Fruit fly (Drosophila melanogaster) whole organism, adult: ENCODE results near the gene Mst36Fb.

ENCODE experiments used
- CG11617 ChIP-seq: fragments of 200-800 bp; sonication (Bioruptor generic); optimal IDR thresholded peaks from 2 replicates; lab custom pipeline; 2017; ENCODE audit warnings: mild to moderate bottlenecking, missing biosample characterization, missing genetic modification reagents, missing genetic modification characterization
- CG14711 ChIP-seq: fragments of 200-800 bp; sonication (Bioruptor generic); optimal IDR thresholded peaks from 2 replicates; lab custom pipeline; 2018; ENCODE audit warnings: missing biosample characterization, mild to moderate bottlenecking, missing genetic modification characterization, moderate library complexity
- CG1620 ChIP-seq: fragments of 200-800 bp; sonication (Bioruptor generic); optimal IDR thresholded peaks from 2 replicates; lab custom pipeline; 2016; ENCODE audit warnings: missing biosample characterization, missing genetic modification characterization
- CG5204 ChIP-seq: fragments of 200-800 bp; sonication (Bioruptor generic); optimal IDR thresholded peaks from 2 replicates; lab custom pipeline; 2016; ENCODE audit warnings: missing biosample characterization, missing genetic modification characterization
- CG7045 ChIP-seq: fragments of 200-800 bp; sonication (Bioruptor generic); optimal IDR thresholded peaks from 2 replicates; lab custom pipeline; 2017; ENCODE audit warnings: missing biosample characterization, mild to moderate bottlenecking, missing genetic modification characterization
- CG7101 ChIP-seq: fragments of 200-800 bp; sonication (Bioruptor generic); optimal IDR thresholded peaks from 2 replicates; lab custom pipeline; 2018; ENCODE audit warnings: missing biosample characterization, mild to moderate bottlenecking, missing genetic modification characterization, moderate library complexity
- Hr96 ChIP-seq: fragments of 200-800 bp; sonication (Bioruptor generic); optimal IDR thresholded peaks from 2 replicates; lab custom pipeline; 2016; ENCODE audit warnings: missing biosample characterization, missing genetic modification characterization
- Mnt ChIP-seq: fragments of 200-800 bp; sonication (Bioruptor generic); optimal IDR thresholded peaks from 2 replicates; lab custom pipeline; 2016; ENCODE audit warnings: missing biosample characterization, mild to moderate bottlenecking, missing genetic modification characterization
- bab1 ChIP-seq: fragments of 200-800 bp; sonication (Bioruptor generic); optimal IDR thresholded peaks from 3 replicates; lab custom pipeline; 2019; ENCODE audit warnings: missing biosample characterization, mild to moderate bottlenecking, missing genetic modification characterization, moderate library complexity
- kay ChIP-seq: fragments of 200-800 bp; sonication (Bioruptor generic); peaks from one replicate; lab custom pipeline; 2016; ENCODE audit warnings: missing biosample characterization, missing genetic modification characterization, borderline replicate concordance
- ovo ChIP-seq: fragments of 200-800 bp; sonication (Bioruptor generic); optimal IDR thresholded peaks from 2 replicates; lab custom pipeline; 2016; ENCODE audit warnings: missing biosample characterization, missing genetic modification characterization
- pad ChIP-seq: fragments of 200-800 bp; sonication (Bioruptor generic); optimal IDR thresholded peaks from 3 replicates; lab custom pipeline; 2017; ENCODE audit warnings: missing biosample characterization, missing genetic modification characterization, mild to moderate bottlenecking, moderate library complexity, missing genetic modification reagents
- tj ChIP-seq: fragments of 200-800 bp; sonication (Bioruptor generic); optimal IDR thresholded peaks from 3 replicates; lab custom pipeline; 2017; ENCODE audit warnings: missing biosample characterization, mild to moderate bottlenecking, missing genetic modification characterization, moderate library complexity
- toe ChIP-seq: fragments of 200-800 bp; sonication (Bioruptor generic); optimal IDR thresholded peaks from 2 replicates; lab custom pipeline; 2016; ENCODE audit warnings: missing biosample characterization, missing genetic modification characterization

DNA sequence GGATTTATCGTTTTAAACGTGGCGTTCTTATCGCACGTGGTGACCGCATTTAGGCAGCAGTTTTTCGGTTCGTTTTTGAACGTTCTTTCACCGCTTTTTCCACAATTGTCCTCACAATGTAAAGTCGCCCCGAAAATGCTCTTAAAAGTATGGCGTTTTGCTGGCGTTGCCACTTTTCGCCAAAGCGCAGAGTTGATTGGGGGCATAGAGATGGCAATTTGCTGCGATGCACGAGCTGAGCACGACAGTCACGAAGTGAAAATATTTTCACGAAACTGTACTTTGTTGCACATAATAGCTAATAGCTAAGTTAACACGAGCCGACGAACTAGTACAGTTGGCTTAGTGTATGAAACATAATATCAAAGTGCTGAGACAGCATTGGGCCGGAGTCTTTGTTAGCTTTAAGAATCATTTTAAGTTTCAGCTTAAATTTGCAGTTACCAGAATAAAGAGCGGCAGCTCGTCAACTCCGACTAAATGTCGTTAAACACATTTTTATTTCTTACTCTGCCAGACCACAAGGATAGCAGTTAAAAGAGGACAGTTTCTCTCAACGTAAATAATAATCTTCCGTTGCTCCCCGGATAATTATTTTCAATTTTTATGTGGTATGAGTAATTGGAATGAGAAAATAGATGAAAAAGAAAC is 13.9 kb upstream of the Mst36Fb start, which contains the start of gene msl-1:
- TF ChIP-seq kay (GFP tag; lab: Kevin White, UChicago) (no peak), CG14711 (tag; lab: Kevin White, UChicago) (no peak), ovo (no peak), pad (no peak), Hr96 (GFP tag; lab: Kevin White, UChicago) (no peak), CG1620 (peak; percentile 69), CG11617 (GFP tag; lab: Kevin White, UChicago) (no peak), bab1 (GFP tag; lab: Kevin White, UChicago) (no peak), Mnt (GFP tag; lab: Kevin White, UChicago) (peak; percentile 27), CG5204 (GFP tag; lab: Kevin White, UChicago) (no peak), tj (peak; percentile 38), toe (no peak), CG7045 (GFP tag; lab: Kevin White, UChicago) (no peak), CG7101 (tag; lab: Kevin White, UChicago) (no peak)
